Worm (Caenorhabditis elegans): ENCODE results near the gene tth-1.

The tth-1 gene

ce11 chrX:8386068-8386851 is 37.3 kb downstream of the tth-1 start (continued):
- TF ChIP-seq set-16 (GFP tag; IDR thresholded peaks at IDR 0.05): no peak
- no peak for TF ChIP-seq Y75B8A.6 (GFP tag; IDR thresholded peaks at IDR 0.05)
- no peak for TF ChIP-seq nhr-41 (GFP tag; IDR thresholded peaks at IDR 0.05)
- TF ChIP-seq daf-12 (tag; optimal IDR thresholded peaks at IDR 0.05): no peak
- peak; percentile 59 for TF ChIP-seq lin-38 (GFP tag; IDR thresholded peaks at IDR 0.05)
- TF ChIP-seq F49E8.2 (tag; optimal IDR thresholded peaks at IDR 0.05; ENCODE audit: borderline replicate concordance): no peak
- no peak for TF ChIP-seq lin-39 (tag; optimal IDR thresholded peaks at IDR 0.05)
- peak; percentile 19; the same call in 1 of the 2 replicates for TF ChIP-seq tra-1 (GFP tag; IDR thresholded peaks at IDR 0.05)
- TF ChIP-seq lin-29 (GFP tag; IDR thresholded peaks at IDR 0.05): no peak
- peak; percentile 51; the same call in 1 of the 2 replicates for TF ChIP-seq T26A8.4 (GFP tag; IDR thresholded peaks at IDR 0.05)
- no peak for TF ChIP-seq Y5F2A.4 (GFP tag; optimal IDR thresholded peaks at IDR 0.05)
- TF ChIP-seq nhr-237 (tag; optimal IDR thresholded peaks at IDR 0.05): no peak
- TF ChIP-seq unc-130 (GFP tag; optimal IDR thresholded peaks at IDR 0.05): no peak
- no peak for TF ChIP-seq spr-3 (GFP tag; optimal IDR thresholded peaks at IDR 0.05)
- peak; percentile 54; the same call in 1 of the 2 replicates for TF ChIP-seq ceh-44 (GFP tag; IDR thresholded peaks at IDR 0.05)

- no peak for TF ChIP-seq pqm-1 (tag; optimal IDR thresholded peaks at IDR 0.05)
- peak in 1 of 2 experiments; percentile 16 for TF ChIP-seq mdl-1 (tag; optimal IDR thresholded peaks at IDR 0.05)
- TF ChIP-seq aly-2 (tag; optimal IDR thresholded peaks at IDR 0.05): no peak
- TF ChIP-seq zfp-2 (tag; optimal IDR thresholded peaks at IDR 0.05): no peak
- TF ChIP-seq skn-1 (tag; optimal IDR thresholded peaks at IDR 0.05): no peak
- TF ChIP-seq lin-1 (GFP tag; IDR thresholded peaks at IDR 0.05): no peak
- no peak for TF ChIP-seq mep-1 (tag; optimal IDR thresholded peaks at IDR 0.05)
- TF ChIP-seq dmd-8 (GFP tag; IDR thresholded peaks at IDR 0.05): no peak
- TF ChIP-seq ZK337.2 (GFP tag; IDR thresholded peaks at IDR 0.05): no peak
- no peak for TF ChIP-seq nhr-41 (GFP tag; IDR thresholded peaks at IDR 0.05)
- TF ChIP-seq lim-7 (GFP tag; IDR thresholded peaks at IDR 0.05): no peak
- no peak for TF ChIP-seq hif-1 (tag; optimal IDR thresholded peaks at IDR 0.05)
- TF ChIP-seq Y48G9A.11 (GFP tag; IDR thresholded peaks at IDR 0.05): no peak
- no peak for TF ChIP-seq dpl-1 (GFP tag; optimal IDR thresholded peaks at IDR 0.05)
- no peak for TF ChIP-seq F49E8.2 (tag; optimal IDR thresholded peaks at IDR 0.05; ENCODE audit: borderline replicate concordance)
- TF ChIP-seq nhr-28 (tag; optimal IDR thresholded peaks at IDR 0.05): peak; percentile 14
- TF ChIP-seq spr-1 (tag; optimal IDR thresholded peaks at IDR 0.05): no peak
- peak in 1 of 2 experiments; percentile 87 for TF ChIP-seq unc-62 (GFP tag; optimal IDR thresholded peaks at IDR 0.05 in 1 of 2)
- no peak for TF ChIP-seq unc-62 (tag; optimal IDR thresholded peaks at IDR 0.05)
- no peak for TF ChIP-seq ceh-32 (tag; optimal IDR thresholded peaks at IDR 0.05; ENCODE audit: poor library complexity)
- no peak for TF ChIP-seq ztf-7 (tag; optimal IDR thresholded peaks at IDR 0.05)
- TF ChIP-seq ceh-44 (GFP tag; IDR thresholded peaks at IDR 0.05): no peak
- no peak for TF ChIP-seq duxl-1 (tag; optimal IDR thresholded peaks at IDR 0.05; ENCODE audit: poor library complexity)
- TF ChIP-seq tra-1 (GFP tag; IDR thresholded peaks at IDR 0.05): no peak
- no peak for TF ChIP-seq F10B5.3 (tag; optimal IDR thresholded peaks at IDR 0.05)
- no peak for TF ChIP-seq R02D3.7 (tag; optimal IDR thresholded peaks at IDR 0.05)
- no peak for TF ChIP-seq ceh-20 (GFP tag; IDR thresholded peaks at IDR 0.05)
- no peak for TF ChIP-seq vab-7 (GFP tag; IDR thresholded peaks at IDR 0.05)
- TF ChIP-seq spr-3 (GFP tag; optimal IDR thresholded peaks at IDR 0.05): no peak
- no peak for TF ChIP-seq nhr-42 (GFP tag; IDR thresholded peaks at IDR 0.05)
- no peak for TF ChIP-seq daf-12 (tag; optimal IDR thresholded peaks at IDR 0.05)
- peak; percentile 3 for TF ChIP-seq aha-1 (tag)
- TF ChIP-seq zag-1 (tag; optimal IDR thresholded peaks at IDR 0.05): no peak
- no peak for TF ChIP-seq ceh-62 (tag; optimal IDR thresholded peaks at IDR 0.05)
- TF ChIP-seq ces-1 (GFP tag; optimal IDR thresholded peaks at IDR 0.05): no peak
- no peak for TF ChIP-seq egl-27 (tag; optimal IDR thresholded peaks at IDR 0.05)
- no peak for TF ChIP-seq zip-2 (tag; optimal IDR thresholded peaks at IDR 0.05)
- no peak for TF ChIP-seq madf-9 (GFP tag; conservative IDR thresholded peaks at IDR 0.05)
- TF ChIP-seq snpc-1.2 (GFP tag; IDR thresholded peaks at IDR 0.05): no peak
- no peak for TF ChIP-seq jun-1 (tag; optimal IDR thresholded peaks at IDR 0.05)
Measured at ce11 chrX:8384642-8385181, 38.8 kb downstream of the tth-1 start, which contains the start of gene F41D9.2. Gene F41D9.2, minus strand, starts transcription at chrX:8384945.
